Worm (Caenorhabditis elegans): Measurements from ENCODE around the gene nhr-27.

nhr-27 gene

ce11 chrX:12687482-12687881 is 120.6 kb downstream of the nhr-27 start:
- TF ChIP-seq ctbp-1 (GFP tag; IDR thresholded peaks at IDR 0.05) (no peak), hlh-11 (tag; optimal IDR thresholded peaks at IDR 0.05) (no peak), zip-2 (tag; optimal IDR thresholded peaks at IDR 0.05) (no peak), aha-1 (tag) (peak; percentile 91), saeg-2 (GFP tag; IDR thresholded peaks at IDR 0.05) (0 out of 2 replicates have a peak, but pooled peaks have one; percentile 6)

- TF ChIP-seq daf-19 (GFP tag; conservative IDR thresholded peaks at IDR 0.05) (no peak), unc-62 (GFP tag; optimal IDR thresholded peaks at IDR 0.05 in 1 of 2) (peak in 1 of 2 experiments; percentile 83), unc-62 (tag; optimal IDR thresholded peaks at IDR 0.05) (no peak)
Measured at ce11 chrX:12679603-12680002, 128.5 kb downstream of the nhr-27 start.

DNA sequence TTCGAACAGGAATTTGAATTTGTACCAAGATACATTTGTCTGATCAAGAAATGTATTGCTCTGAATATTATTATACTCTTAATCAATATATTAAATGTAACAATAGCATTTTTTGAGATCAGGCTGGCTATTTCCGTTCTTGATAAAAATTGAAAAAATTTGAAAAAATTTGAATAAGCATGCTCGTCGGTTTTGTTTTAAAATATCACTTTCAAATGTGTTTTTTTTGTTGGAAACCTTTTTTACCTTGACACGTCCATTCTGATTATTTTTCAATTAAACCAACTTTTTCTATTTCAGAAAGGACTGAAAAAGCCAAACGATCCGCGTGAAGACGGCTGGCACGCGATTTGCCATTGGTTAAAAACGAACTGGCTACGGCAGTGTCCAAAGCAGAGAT is 129.6 kb downstream of the nhr-27 start, which contains the start of gene adt-1:
TSS of gene adt-1 (plus strand) at position 301 of the 400 bp plus-strand sequence.
- TF ChIP-seq egl-43 (GFP tag; IDR thresholded peaks at IDR 0.05), result no peak
- TF ChIP-seq nhr-48 (tag; optimal IDR thresholded peaks at IDR 0.05), result no peak
- TF ChIP-seq F44E2.7 (GFP tag; IDR thresholded peaks at IDR 0.05), result no peak
- no peak for TF ChIP-seq zag-1 (tag; optimal IDR thresholded peaks at IDR 0.05)
- no peak for TF ChIP-seq mxl-3 (GFP tag; optimal IDR thresholded peaks at IDR 0.05)
- TF ChIP-seq ama-1 (optimal IDR thresholded peaks at IDR 0.05), result no peak
- no peak for TF ChIP-seq lin-29 (GFP tag; IDR thresholded peaks at IDR 0.05)
- no peak for TF ChIP-seq ceh-82 (tag; optimal IDR thresholded peaks at IDR 0.05)
- TF ChIP-seq cey-2 (tag; optimal IDR thresholded peaks at IDR 0.05; ENCODE audit: borderline replicate concordance, insufficient read depth), result no peak
- no peak for TF ChIP-seq Y105C5A.15 (GFP tag; IDR thresholded peaks at IDR 0.05)
- no peak for TF ChIP-seq nhr-41 (GFP tag; IDR thresholded peaks at IDR 0.05)
- no peak for TF ChIP-seq mep-1 (tag; optimal IDR thresholded peaks at IDR 0.05)
- no peak for TF ChIP-seq dmd-9 (GFP tag; IDR thresholded peaks at IDR 0.05)
- no peak for TF ChIP-seq spr-3 (GFP tag; optimal IDR thresholded peaks at IDR 0.05)
- TF ChIP-seq ctbp-1 (GFP tag; IDR thresholded peaks at IDR 0.05), result no peak

- TF ChIP-seq jun-1 (tag; optimal IDR thresholded peaks at IDR 0.05), result no peak
- no peak for TF ChIP-seq unc-39 (tag; optimal IDR thresholded peaks at IDR 0.05)
- peak; percentile 30 for TF ChIP-seq hlh-11 (tag; optimal IDR thresholded peaks at IDR 0.05)
Measured at ce11 chrX:12677113-12677512, 131.0 kb downstream of the nhr-27 start.

ce11 chrX:12671638-12672290 is 136.4 kb downstream of the nhr-27 start:
- TF ChIP-seq jun-1 (tag; optimal IDR thresholded peaks at IDR 0.05) (no peak), Y75B8A.6 (GFP tag; IDR thresholded peaks at IDR 0.05) (no peak), ceh-32 (tag; optimal IDR thresholded peaks at IDR 0.05; ENCODE audit: poor library complexity) (no peak), zag-1 (tag; optimal IDR thresholded peaks at IDR 0.05) (no peak), unc-62 (GFP tag; optimal IDR thresholded peaks at IDR 0.05 in 1 of 2) (no peak), unc-62 (tag; optimal IDR thresholded peaks at IDR 0.05) (no peak), dmd-6 (GFP tag; IDR thresholded peaks at IDR 0.05) (peak; percentile 47), mxl-3 (GFP tag; optimal IDR thresholded peaks at IDR 0.05) (no peak), pqm-1 (tag; optimal IDR thresholded peaks at IDR 0.05) (no peak), nhr-10 (tag; optimal IDR thresholded peaks at IDR 0.05) (no peak), T26A8.4 (GFP tag; IDR thresholded peaks at IDR 0.05) (no peak), hmg-1.1 (GFP tag; IDR thresholded peaks at IDR 0.05) (no peak), fkh-10 (GFP tag; optimal IDR thresholded peaks at IDR 0.05) (no peak), nhr-28 (tag; optimal IDR thresholded peaks at IDR 0.05) (peak; percentile 0), nhr-102 (tag; optimal IDR thresholded peaks at IDR 0.05) (no peak), ZK546.5 (tag; optimal IDR thresholded peaks at IDR 0.05) (no peak), gei-8 (GFP tag; optimal IDR thresholded peaks at IDR 0.05) (no peak), ceh-20 (GFP tag; IDR thresholded peaks at IDR 0.05) (peak; percentile 57; the same call in 1 of the 2 replicates), dpl-1 (GFP tag; optimal IDR thresholded peaks at IDR 0.05) (no peak), cey-2 (tag; optimal IDR thresholded peaks at IDR 0.05; ENCODE audit: borderline replicate concordance, insufficient read depth) (no peak), nhr-25 (tag; optimal IDR thresholded peaks at IDR 0.05; ENCODE audit: borderline replicate concordance, insufficient read depth) (no peak), saeg-2 (GFP tag; IDR thresholded peaks at IDR 0.05) (no peak), tag-97 (GFP tag; IDR thresholded peaks at IDR 0.05) (no peak), nhr-42 (GFP tag; IDR thresholded peaks at IDR 0.05) (no peak), pha-4 (GFP tag; IDR thresholded peaks at IDR 0.05) (no peak), pha-4 (tag; optimal IDR thresholded peaks at IDR 0.05) (no peak), nhr-48 (tag; optimal IDR thresholded peaks at IDR 0.05) (peak; percentile 33)
